Worm (Caenorhabditis elegans) whole organism, early embryonic: ENCODE data around the gene algn-11.

ENCODE experiments used
- B0310.2 ChIP-seq: sonication (generic microtip); optimal IDR thresholded peaks from 2 replicates; lab custom pipeline; 2016; ENCODE audit warnings: mild to moderate bottlenecking, missing genetic modification characterization, missing compliant biosample characterization
- F13C5.2 ChIP-seq: sonication (generic microtip); optimal IDR thresholded peaks from 2 replicates; lab custom pipeline; 2017; ENCODE audit warnings: mild to moderate bottlenecking, missing genetic modification characterization, inconsistent platforms, missing compliant biosample characterization
- aly-1 ChIP-seq: sonication (generic microtip); optimal IDR thresholded peaks from 2 replicates; lab custom pipeline; 2016; ENCODE audit warnings: missing genetic modification characterization, missing compliant biosample characterization
- ama-1 ChIP-seq: fragments of 150-350 bp; optimal IDR thresholded peaks from 2 replicates; lab custom pipeline; 2014
- ceh-13 ChIP-seq: fragments of 200-800 bp; sonication (Bioruptor generic); optimal IDR thresholded peaks from 2 replicates; lab custom pipeline; 2018; ENCODE audit warnings: mild to moderate bottlenecking, missing genetic modification characterization, missing compliant biosample characterization
- ceh-36 ChIP-seq: sonication (generic microtip); optimal IDR thresholded peaks from 2 replicates; lab custom pipeline; 2016; ENCODE audit warnings: missing genetic modification characterization, inconsistent platforms, missing compliant biosample characterization
- ets-7 ChIP-seq: sonication (generic microtip); optimal IDR thresholded peaks from 2 replicates; lab custom pipeline; 2016; ENCODE audit warnings: missing genotype, missing genetic modification characterization, missing compliant biosample characterization
- flt-1 ChIP-seq: fragments of 200-800 bp; sonication (Bioruptor generic); IDR thresholded peaks from 2 replicates; pipeline ENCODE4 v1.3.6; 2022; ENCODE audit warnings: missing genetic modification characterization, missing compliant biosample characterization
- hmbx-1 ChIP-seq: sonication (generic microtip); optimal IDR thresholded peaks from 2 replicates; lab custom pipeline; 2016; ENCODE audit warnings: mild to moderate bottlenecking, missing genetic modification characterization, missing compliant biosample characterization
- hmg-4 ChIP-seq: fragments of 200-800 bp; sonication (Bioruptor generic); optimal IDR thresholded peaks from 2 replicates; lab custom pipeline; 2018; ENCODE audit warnings: mild to moderate bottlenecking, missing genetic modification characterization, missing compliant biosample characterization
- hnd-1 ChIP-seq: sonication (generic microtip); optimal IDR thresholded peaks from 2 replicates; lab custom pipeline; 2016; ENCODE audit warnings: missing genetic modification characterization, missing compliant biosample characterization
- pes-1 ChIP-seq: fragments of 200-800 bp; sonication (Bioruptor generic); IDR thresholded peaks from 2 replicates; pipeline ENCODE4 v1.3.6; 2022; ENCODE audit warnings: missing genetic modification reagents, missing genetic modification characterization, missing compliant biosample characterization
- scrt-1 ChIP-seq: fragments of 200-800 bp; sonication (Bioruptor generic); IDR thresholded peaks from 2 replicates; pipeline ENCODE4 v1.3.6; 2022; ENCODE audit warnings: missing genetic modification characterization, missing compliant biosample characterization
- sea-1 ChIP-seq: fragments of 200-800 bp; sonication (Bioruptor generic); conservative IDR thresholded peaks from 2 replicates; pipeline ENCODE4 v1.3.6; 2022; ENCODE audit warnings: missing genetic modification characterization, missing compliant biosample characterization
- tbx-11 ChIP-seq: fragments of 200-800 bp; sonication (Bioruptor generic); IDR thresholded peaks from 2 replicates; pipeline ENCODE4 v1.3.6; 2022; ENCODE audit warnings: missing genetic modification characterization, missing compliant biosample characterization
- tbx-37 ChIP-seq: fragments of 200-800 bp; sonication (Bioruptor generic); conservative IDR thresholded peaks from 2 replicates; pipeline ENCODE4 v1.3.6; 2022; ENCODE audit warnings: missing genetic modification reagents, missing genetic modification characterization, missing compliant biosample characterization
- tra-4 ChIP-seq: sonication (generic microtip); optimal IDR thresholded peaks from 2 replicates; lab custom pipeline; 2017; ENCODE audit warnings: missing genetic modification characterization, missing compliant biosample characterization

algn-11 gene

DNA sequence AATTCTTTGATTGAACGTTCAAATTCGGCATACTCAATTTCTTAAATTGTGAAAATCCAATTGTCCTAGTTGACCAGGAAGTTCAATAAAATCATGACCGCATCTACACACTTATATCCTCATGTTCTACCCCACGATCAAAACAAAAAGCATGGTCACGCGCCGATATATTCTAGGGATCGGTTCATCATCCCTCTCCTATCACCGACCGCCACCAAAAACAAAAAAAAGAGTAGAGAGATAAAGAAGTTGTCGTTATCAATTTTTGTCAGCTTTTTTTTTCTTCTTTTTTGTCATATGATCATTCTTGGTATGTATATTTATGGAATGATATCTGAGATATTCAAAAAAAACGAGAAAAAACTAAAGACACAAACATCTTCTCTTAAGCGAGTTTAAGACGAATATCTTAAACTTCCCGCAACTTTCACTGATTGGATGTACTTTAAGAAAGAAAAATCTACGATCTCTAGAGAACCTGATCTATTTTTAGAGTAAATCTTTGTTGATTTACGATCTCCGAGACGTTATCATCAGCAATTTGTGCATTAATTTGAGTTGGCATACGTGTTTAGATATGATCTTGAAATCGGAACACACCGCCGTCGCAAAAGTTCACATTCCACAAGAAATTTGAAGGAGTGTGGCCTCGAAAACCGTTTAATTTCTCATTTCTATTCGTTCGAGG is 14.7 kb upstream of the algn-11 start:
- TF ChIP-seq F13C5.2 (tag; lab: Kevin White, UChicago) (no peak), B0310.2 (tag; lab: Kevin White, UChicago) (no peak), ama-1 (no peak)

DNA sequence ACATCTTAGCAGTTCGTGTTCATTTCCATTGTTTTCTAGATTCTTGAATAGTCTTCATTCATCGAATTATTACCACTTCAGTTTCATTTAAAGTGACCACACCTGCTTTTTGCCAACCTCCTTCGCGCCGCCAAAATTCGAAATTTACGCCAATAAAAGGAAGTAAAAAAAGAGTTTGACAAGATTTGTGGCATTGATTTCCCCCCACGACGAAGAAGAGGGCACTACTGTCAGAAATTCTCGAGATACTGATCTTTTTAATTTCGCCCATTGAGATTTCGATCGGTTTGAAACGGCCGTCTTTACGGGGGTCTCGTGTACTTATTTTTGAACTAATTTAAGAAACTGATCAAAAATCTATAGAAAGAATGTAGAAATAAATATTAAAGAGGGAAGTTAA is 11.3 kb upstream of the algn-11 start:
- TF ChIP-seq hmg-4: no peak
- TF ChIP-seq hnd-1 (tag; lab: Kevin White, UChicago): no peak
- TF ChIP-seq sea-1 (GFP tag; lab: Robert Waterston, UW): no peak
- TF ChIP-seq B0310.2 (tag; lab: Kevin White, UChicago): no peak
- no peak for TF ChIP-seq flt-1
- TF ChIP-seq tra-4 (tag; lab: Kevin White, UChicago): no peak

DNA sequence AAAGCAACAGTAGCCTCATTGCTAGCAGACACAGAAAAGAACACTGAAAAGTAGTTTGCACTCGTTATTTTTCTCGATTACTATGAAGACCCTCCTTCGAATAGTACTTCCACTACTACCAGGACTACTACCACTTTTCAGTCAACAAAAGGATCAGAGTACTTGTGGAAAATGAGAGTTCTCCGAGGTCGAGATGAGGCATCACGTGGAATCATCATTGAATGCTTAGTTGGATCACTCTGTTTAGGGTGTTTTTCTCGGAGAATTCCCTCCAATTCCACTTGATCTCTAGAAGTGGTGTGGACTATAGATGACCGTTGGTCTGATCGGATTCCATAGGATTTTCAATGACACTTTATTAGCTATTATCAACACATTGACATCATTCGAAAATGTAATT is 10.4 kb upstream of the algn-11 start:
- TF ChIP-seq ama-1 (no peak), aly-1 (tag; lab: Kevin White, UChicago) (no peak), tbx-11 (GFP tag; lab: Robert Waterston, UW) (no peak), pes-1 (no peak), ceh-36 (tag; lab: Kevin White, UChicago) (no peak)

DNA sequence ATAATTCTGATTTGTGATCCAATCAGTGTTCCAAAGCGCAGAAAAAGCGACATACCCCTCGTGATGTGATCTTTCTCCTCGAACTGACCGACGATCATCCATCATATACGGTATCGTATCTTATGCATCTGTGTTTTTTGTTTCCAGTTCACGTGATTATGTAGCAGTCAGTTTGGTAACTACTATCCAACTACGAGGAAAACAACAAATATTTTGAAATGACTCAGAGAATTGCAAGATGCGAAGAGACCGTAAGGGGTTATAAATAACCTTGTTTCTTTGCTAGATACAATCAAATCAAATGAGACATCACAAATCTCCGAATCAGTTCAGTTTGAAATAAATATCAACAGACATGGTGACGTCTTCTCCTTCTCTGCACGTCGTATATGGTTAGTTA is 9.8 kb upstream of the algn-11 start:
- no peak for TF ChIP-seq pes-1
- TF ChIP-seq tbx-11 (GFP tag; lab: Robert Waterston, UW): no peak
- no peak for TF ChIP-seq ama-1
- TF ChIP-seq scrt-1: no peak
- no peak for TF ChIP-seq tbx-37 (GFP tag; lab: Robert Waterston, UW)
- TF ChIP-seq ceh-13 (GFP tag; lab: Kevin White, UChicago): no peak
- TF ChIP-seq ets-7 (tag; lab: Kevin White, UChicago): no peak
- no peak for TF ChIP-seq hnd-1 (tag; lab: Kevin White, UChicago)
- TF ChIP-seq aly-1 (tag; lab: Kevin White, UChicago): no peak
- no peak for TF ChIP-seq F13C5.2 (tag; lab: Kevin White, UChicago)
- TF ChIP-seq hmg-4: no peak
- TF ChIP-seq flt-1: no peak
- no peak for TF ChIP-seq tra-4 (tag; lab: Kevin White, UChicago)
- no peak for TF ChIP-seq ceh-36 (tag; lab: Kevin White, UChicago)
- TF ChIP-seq hmbx-1 (tag; lab: Kevin White, UChicago): no peak
- TF ChIP-seq sea-1 (GFP tag; lab: Robert Waterston, UW): no peak
- no peak for TF ChIP-seq B0310.2 (tag; lab: Kevin White, UChicago)

DNA sequence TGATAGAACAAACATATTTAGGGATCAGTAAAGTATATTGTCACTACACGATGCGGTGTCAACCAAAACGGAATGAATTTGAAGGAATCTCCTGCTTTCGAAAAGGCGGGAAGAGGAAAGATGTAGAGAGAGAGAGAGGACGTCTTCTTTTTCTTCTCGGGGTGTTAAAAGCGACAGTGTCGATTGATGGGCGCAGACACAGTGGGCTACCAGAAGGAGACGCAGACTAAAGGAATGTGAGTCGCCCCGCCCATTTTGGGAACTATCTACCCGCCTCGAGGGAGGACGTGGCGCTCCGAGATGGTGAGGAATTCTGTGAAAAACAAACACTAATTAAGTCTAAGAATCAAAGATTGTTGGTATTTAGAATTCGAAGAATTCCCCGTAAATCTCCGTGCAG is 9.1 kb upstream of the algn-11 start, which contains the start of the genes B0361.14 and B0361.9:
TSS of gene B0361.14 (minus strand) at position 66 of the 400 bp plus-strand sequence.
TSS of gene B0361.9 (minus strand) at position 166 of the 400 bp plus-strand sequence.
- TF ChIP-seq ets-7 (tag; lab: Kevin White, UChicago): no peak
- no peak for TF ChIP-seq sea-1 (GFP tag; lab: Robert Waterston, UW)
- no peak for TF ChIP-seq hnd-1 (tag; lab: Kevin White, UChicago)
- no peak for TF ChIP-seq tbx-37 (GFP tag; lab: Robert Waterston, UW)
- no peak for TF ChIP-seq ceh-36 (tag; lab: Kevin White, UChicago)
- no peak for TF ChIP-seq F13C5.2 (tag; lab: Kevin White, UChicago)
- TF ChIP-seq aly-1 (tag; lab: Kevin White, UChicago): no peak
- TF ChIP-seq ama-1: no peak
- no peak for TF ChIP-seq scrt-1
- no peak for TF ChIP-seq B0310.2 (tag; lab: Kevin White, UChicago)

DNA sequence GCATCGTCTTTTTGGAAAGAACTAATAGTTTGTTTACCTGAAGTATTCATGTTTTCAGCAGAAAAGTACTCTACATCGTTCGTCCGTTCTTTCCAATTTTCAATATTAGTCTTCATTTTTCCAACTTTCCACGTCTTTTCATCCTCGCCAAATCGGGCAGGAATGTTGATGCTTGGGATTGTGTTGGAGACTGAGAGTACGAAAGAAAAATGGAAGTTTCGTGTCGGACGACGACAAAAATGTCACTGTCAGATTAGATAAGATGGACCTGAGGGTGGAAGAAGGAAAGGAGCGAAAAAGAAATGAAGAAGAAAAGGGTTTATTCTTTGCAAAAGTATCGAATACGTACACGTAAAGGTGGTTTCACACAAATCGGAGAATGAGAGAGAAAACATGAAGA is 7.7 kb upstream of the algn-11 start:
- TF ChIP-seq hnd-1 (tag; lab: Kevin White, UChicago): no peak
- no peak for TF ChIP-seq tbx-37 (GFP tag; lab: Robert Waterston, UW)
- no peak for TF ChIP-seq hmg-4
- no peak for TF ChIP-seq ets-7 (tag; lab: Kevin White, UChicago)
- no peak for TF ChIP-seq scrt-1
- TF ChIP-seq B0310.2 (tag; lab: Kevin White, UChicago): no peak
- TF ChIP-seq pes-1: no peak
- TF ChIP-seq ceh-13 (GFP tag; lab: Kevin White, UChicago): no peak
- no peak for TF ChIP-seq sea-1 (GFP tag; lab: Robert Waterston, UW)
- TF ChIP-seq hmbx-1 (tag; lab: Kevin White, UChicago): no peak
- no peak for TF ChIP-seq tra-4 (tag; lab: Kevin White, UChicago)

ce11 chrIII:7297045-7297680 is 6.8 kb upstream of the algn-11 start:
- TF ChIP-seq tbx-11 (GFP tag; lab: Robert Waterston, UW) (no peak), aly-1 (tag; lab: Kevin White, UChicago) (no peak), hmg-4 (no peak), sea-1 (GFP tag; lab: Robert Waterston, UW) (no peak), hnd-1 (tag; lab: Kevin White, UChicago) (no peak), F13C5.2 (tag; lab: Kevin White, UChicago) (no peak), hmbx-1 (tag; lab: Kevin White, UChicago) (no peak), tra-4 (tag; lab: Kevin White, UChicago) (no peak)
